Worm (Caenorhabditis elegans): ENCODE data around the gene oac-14.

ce11 chrX:10160097-10160677 lies 18.4 kb upstream of the oac-14 start, which contains the start of gene F09B9.4:
- TF ChIP-seq med-1 (GFP tag; optimal IDR thresholded peaks at IDR 0.05; ENCODE audit: insufficient read depth) (no peak), ztf-23 (GFP tag; IDR thresholded peaks at IDR 0.05) (no peak), flt-1 (GFP tag; IDR thresholded peaks at IDR 0.05) (no peak), tab-1 (GFP tag; IDR thresholded peaks at IDR 0.05) (no peak), ztf-29 (GFP tag; IDR thresholded peaks at IDR 0.05) (no peak), klf-2 (GFP tag; conservative IDR thresholded peaks at IDR 0.05) (no peak), ref-1 (GFP tag; conservative IDR thresholded peaks at IDR 0.05) (no peak), T22C8.4 (GFP tag; IDR thresholded peaks at IDR 0.05) (no peak)

All from whole organism, midembryonic.